Fruit fly (Drosophila melanogaster): ENCODE results near the gene CG31445.
A peak's percentile ranks its signal among the peaks of the same experiment; 100 is the strongest.

DNA sequence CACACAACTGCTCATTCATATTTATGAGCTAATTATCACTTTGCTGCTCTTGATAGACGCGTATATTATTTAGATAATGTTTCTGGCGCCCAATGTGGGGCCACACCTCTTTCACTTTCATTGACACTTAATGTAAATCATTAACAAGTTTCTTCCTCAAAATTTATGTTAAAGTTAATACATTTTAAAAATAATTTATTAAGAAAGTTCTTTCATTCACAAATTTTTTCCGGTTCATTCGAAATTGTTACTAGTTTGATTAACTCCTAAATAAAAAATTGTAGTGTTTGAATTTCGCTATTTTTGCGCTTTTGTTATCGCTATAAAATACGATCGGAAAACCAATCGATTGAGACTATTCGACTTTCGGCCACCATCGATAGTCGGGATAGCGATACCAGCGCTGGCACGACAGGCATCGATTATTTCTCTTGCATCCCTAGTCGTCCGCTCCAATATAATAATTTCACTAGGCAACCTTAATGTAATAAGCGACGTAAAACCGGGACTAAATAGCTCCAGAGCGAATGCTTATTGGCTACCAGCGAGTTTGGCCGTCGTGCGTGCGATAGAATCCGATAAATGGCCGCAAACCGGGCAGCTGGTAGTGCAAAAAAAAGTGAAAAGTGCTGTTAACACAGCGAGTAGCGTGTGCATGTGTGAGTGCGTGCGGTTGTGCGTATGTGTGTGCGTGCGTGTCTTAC, 15.7 kb downstream of the CG31445 start, which contains the start of gene Usp1:
- TF ChIP-seq CG8478 (optimal IDR thresholded peaks at IDR 0.05) (no peak), CTCF (optimal IDR thresholded peaks at IDR 0.05) (peak in 1 of 2 experiments; percentile 48)

Measured in S2 (cell line).